Worm (Caenorhabditis elegans): ENCODE measurements around the gene B0244.4.

The B0244.4 gene

DNA sequence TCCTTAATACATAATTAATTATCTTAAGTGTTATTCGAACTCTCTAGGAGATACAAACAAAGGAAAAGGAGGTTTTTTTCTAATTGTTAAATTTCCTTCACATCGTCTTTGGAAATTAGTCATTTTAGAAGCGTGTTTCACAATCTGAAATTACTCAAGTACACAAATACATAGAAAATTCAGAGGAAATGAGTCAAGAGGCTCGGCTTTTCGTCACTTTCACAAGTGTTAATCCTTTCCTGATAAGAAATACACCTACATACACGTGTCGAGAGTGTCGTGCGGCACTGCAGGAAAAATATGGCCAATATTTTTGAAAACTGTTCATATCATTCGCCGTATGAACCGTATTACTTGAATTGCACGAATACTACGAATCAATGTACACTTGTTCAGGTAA, at the start of gene B0244.4:
TSS of gene B0244.4 (plus strand) at position 301 of the 400 bp plus-strand sequence.
- no peak for TF ChIP-seq unc-62 (GFP tag; optimal IDR thresholded peaks at IDR 0.05)

DNA sequence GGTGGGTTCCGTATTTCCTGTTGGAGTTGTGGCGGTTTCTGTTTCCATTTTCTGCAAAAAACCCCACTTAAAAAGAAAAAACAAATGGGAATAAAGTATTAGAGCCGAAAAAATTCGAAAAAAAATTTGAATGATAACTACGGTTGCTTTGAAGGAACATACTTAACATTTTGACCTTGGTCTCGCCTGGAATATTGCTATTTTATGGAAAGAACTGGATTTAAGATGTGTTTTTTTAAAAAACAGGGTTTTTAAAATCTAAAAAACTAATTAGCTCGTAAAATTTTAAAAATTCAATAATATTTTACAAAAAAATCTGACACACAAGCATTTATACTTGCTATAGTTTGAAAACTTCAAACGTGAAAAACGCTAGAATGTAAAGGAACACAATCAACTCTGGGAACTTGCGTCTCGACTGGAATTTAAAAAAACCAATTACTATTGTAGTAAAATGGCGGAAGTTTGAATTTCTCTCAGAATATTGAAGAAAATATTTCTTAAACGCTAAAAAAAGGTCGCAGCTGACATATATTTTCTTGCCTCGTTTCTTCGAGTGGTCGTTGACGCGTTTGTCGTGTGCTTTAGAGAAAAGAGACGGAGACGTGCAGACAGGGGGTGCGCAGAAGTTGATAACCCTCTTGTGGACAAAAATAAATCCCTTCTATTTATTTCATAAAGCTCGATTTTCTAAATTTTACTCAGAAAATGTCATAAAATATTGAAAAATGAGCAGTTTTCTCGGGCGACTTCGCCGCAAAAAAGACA, 49.1 kb upstream of the B0244.4 start, which contains the start of the genes lgg-3 and rgs-5:
TSS of gene lgg-3 (minus strand) at position 51 of the 768 bp plus-strand sequence.
TSS of gene rgs-5 (plus strand) at position 593 of the 768 bp plus-strand sequence.
- TF ChIP-seq unc-62 (GFP tag; optimal IDR thresholded peaks at IDR 0.05): no peak

DNA sequence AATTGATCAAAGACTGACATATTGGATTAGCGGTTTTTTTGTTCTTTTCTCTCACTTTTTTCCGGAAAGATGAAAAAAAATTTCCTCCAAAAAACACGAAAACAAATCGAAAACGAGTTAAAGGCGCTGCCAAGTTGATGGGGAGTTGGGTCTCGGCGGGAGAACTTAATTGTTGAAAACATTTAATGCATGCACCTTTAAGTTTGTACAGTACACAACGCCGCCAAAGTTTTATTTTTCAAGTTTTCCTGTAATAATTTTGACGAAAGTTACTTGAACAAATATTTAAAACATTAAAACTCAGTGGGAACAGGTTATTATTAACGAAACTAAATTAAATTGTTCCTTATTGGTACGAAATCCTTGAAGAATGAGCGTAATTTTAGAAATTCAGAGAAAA, 45.8 kb upstream of the B0244.4 start:
- TF ChIP-seq unc-62 (GFP tag; optimal IDR thresholded peaks at IDR 0.05): no peak

DNA sequence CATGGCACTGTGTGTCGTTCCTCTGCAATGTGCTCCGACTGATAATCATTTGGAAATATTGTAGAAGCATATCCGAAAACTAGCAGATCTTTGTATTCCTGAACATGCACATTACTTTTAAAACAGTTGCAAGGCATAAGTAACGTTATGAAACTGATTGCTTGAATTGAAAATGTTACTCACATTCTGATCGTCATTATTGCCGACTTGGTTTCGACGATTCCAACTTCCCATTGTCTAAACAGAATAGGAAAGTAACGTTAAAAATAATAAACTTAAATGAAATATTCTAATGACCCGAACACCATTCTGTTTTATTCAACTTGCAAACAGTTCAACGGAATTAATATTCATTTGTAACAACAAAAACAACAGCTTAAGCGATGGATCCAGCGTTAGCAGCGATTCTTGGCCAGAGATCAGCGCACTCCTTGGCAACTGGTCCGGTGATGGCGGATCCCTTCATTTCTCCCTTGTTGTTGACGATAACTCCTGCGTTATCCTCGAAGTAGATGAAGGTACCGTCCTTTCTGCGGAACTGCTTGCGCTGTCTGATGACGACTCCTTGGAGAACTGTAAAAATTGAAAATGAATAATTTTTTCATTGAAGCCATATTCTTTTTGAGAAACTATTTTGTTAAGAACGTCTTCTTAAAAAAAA, 41.9 kb upstream of the B0244.4 start, which contains the start of gene swp-1:
TSS of gene swp-1 (minus strand) at position 298 of the 661 bp plus-strand sequence.
- no peak for TF ChIP-seq unc-62 (GFP tag; optimal IDR thresholded peaks at IDR 0.05)

DNA sequence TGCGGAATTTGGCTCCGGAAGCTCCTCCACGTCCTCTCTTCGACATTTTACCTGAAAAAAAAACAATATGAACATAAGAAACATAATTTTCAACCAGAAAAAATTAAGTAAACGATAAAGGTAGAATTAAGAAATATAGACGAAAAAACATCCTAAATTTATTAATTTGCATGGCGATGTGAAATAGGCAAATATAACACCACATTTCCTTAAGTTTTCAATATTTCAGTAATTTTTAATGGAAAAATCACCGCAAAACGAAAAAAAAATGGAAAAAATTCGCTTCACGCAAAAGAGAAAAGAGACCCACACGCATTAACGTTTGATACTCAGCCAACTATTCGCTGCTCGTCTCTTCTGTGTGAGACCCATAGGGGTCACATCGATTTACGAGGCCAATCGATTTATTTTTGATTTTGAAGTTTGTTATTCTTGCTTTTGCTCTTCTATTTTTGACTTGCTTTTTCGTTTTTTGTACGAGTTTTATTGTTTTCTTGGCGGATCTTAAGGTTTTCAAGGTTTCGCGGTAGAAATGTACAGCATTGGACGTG, 41.1 kb upstream of the B0244.4 start, which contains the start of gene rpl-23:
TSS of gene rpl-23 (minus strand) at position 51 of the 551 bp plus-strand sequence.
- no peak for TF ChIP-seq unc-62 (GFP tag; optimal IDR thresholded peaks at IDR 0.05)

DNA sequence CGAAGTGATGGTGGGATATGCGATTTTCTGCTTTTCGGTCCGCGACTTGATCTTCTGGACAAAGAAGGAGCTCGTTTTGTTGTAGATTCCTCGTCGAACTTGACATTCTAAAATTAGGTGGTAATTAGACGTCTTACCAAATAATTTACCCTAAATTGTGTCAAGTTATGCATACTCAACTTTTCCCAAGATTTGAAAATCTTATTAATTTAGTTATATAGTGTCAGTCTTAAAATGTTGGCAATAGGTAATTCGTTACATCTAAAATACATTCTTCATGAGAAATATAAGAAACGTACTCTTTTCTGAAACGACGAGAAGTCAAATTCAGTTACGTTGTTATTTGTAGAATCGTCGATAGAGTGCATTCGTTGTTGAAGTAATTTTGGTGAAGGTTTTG, 39.7 kb upstream of the B0244.4 start:
- no peak for TF ChIP-seq unc-62 (GFP tag; optimal IDR thresholded peaks at IDR 0.05)

DNA sequence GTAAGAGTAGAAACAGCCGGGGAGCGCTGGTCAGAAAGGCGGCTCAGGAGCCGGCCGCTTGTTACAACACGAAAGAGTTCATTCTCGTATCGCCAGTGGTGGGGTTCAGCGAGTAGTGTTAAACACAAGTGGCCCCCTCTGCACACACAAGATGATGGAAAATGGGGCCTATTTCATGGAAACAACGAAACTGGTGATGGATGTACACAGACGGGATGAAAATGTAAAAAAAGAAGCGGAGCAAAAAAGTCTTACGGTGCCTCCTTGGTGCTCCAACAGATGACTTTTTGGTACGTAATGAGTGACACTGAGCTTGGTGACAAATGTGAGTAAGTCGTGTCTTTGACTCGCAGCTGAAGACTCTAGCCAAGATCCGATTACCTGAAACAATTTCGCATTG, 39.3 kb upstream of the B0244.4 start:
- TF ChIP-seq unc-62 (GFP tag; optimal IDR thresholded peaks at IDR 0.05): no peak

DNA sequence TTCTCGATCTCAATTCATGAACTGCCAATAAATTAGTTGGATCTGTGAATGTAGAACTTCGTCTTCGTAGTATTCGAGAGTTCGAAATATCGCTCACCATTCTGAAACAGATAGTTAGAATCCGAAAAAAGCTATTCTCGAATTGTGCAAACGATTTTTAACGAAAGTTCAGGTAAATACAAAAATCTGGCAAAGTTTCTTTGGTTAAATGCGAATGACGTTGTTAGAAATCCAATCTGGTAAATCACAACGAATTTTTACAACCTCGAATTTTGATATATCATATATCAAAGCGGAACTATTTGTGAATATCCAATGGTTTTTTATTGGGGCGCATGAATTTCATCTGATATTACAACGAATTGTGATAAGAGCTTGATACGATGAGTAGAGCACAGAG, 38.1 kb upstream of the B0244.4 start, which contains the start of gene hpo-28:
TSS of gene hpo-28 (minus strand) at position 101 of the 400 bp plus-strand sequence.
- TF ChIP-seq unc-62 (GFP tag; optimal IDR thresholded peaks at IDR 0.05): no peak

DNA sequence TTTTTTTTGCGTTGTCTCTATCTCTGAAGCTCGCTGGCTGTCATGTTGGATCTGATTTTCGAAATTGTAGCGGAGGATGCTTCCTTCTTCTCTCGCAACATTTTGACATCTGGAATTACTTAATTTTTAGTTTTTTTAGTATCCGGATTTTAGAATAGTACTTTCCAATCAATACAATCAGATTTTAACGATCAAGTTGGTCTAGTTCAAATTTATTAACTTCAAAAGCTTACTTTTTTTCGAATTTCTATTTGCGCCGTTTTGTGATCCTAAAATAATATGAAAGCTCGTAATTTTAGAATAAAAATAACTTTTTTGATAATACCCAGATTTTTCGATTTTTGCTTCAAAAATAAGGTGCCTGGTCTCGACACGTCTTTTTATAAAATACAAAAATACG, 37.2 kb upstream of the B0244.4 start, which contains the start of gene B0336.12:
TSS of gene B0336.12 (minus strand) at position 101 of the 400 bp plus-strand sequence.
- no peak for TF ChIP-seq unc-62 (GFP tag; optimal IDR thresholded peaks at IDR 0.05)

DNA sequence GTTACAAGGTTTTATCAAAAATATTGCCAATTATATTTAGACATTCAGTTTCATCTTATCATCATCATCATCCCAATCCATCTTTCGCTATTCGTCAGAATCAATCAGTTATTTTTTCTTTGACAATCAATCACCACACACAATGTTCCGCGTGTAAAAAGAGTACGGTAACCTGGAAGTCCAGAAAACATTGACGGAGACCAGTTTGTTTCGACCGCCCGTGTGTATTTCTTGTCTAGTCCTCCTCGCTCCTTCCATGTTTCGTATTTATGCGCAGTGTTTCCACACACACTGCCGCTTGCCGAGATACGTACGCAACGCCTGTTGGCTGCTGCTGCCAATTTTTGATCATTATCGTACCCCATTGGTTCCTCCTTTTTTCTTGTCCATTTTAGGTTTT, 36.6 kb upstream of the B0244.4 start:
- TF ChIP-seq unc-62 (GFP tag; optimal IDR thresholded peaks at IDR 0.05): no peak

DNA sequence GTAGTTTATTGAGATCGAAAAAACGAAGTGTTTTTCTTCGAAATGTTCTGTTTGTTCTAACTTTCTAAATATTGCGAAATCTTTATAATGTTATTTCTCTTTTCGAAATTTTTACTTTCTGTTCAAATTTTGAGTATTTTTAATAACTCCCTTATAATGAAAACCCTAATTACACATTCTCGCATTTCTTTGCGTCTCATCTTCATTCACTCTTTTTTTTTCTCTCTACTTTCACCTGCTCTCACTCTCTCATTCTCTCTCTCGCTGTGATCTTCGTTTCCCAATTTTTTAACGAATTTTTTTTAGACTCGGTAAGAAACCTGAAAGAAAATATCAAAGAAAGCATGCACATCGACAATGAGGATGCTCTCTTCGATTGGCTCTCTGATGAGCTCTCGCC, 36.0 kb upstream of the B0244.4 start, which contains the start of gene rbm-26:
TSS of gene rbm-26 (plus strand) at position 301 of the 400 bp plus-strand sequence.
- no peak for TF ChIP-seq unc-62 (GFP tag; optimal IDR thresholded peaks at IDR 0.05)

DNA sequence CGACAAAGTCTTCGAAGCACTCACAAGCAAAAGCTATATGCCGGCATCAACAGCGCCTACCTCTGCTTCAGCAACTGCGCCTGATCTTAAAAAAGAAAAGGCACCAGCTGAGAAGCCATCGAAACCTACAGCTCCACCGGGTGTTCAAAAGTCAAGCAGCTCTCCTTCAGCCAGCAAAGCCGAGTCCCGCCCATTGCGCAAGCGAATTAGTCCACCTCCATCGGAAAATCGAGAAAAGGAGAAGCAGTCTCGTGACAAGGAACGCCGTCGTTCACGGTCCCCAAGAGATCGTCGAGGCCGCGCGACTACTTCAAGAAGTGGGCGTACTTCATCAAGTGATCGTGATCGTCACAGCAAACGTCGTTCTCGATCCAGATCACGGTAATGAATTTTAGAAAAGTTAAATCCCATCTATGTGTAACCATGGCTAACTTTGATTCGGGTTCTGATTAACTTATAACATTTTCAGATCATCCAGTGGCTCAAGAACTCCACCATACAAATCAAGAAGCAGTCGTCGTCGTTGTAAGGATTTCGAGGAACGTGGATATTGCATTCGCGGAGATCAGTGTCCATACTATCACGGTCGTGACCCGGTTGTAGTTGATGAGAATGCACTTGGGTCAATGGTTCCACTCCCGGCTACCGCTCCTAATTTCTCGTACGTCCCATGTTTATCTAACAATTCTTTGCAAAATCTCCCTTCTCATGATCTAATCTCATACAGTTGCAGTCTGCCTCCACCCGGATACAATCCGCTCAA, 35.2 kb upstream of the B0244.4 start:
- no peak for TF ChIP-seq unc-62 (GFP tag; optimal IDR thresholded peaks at IDR 0.05)

DNA sequence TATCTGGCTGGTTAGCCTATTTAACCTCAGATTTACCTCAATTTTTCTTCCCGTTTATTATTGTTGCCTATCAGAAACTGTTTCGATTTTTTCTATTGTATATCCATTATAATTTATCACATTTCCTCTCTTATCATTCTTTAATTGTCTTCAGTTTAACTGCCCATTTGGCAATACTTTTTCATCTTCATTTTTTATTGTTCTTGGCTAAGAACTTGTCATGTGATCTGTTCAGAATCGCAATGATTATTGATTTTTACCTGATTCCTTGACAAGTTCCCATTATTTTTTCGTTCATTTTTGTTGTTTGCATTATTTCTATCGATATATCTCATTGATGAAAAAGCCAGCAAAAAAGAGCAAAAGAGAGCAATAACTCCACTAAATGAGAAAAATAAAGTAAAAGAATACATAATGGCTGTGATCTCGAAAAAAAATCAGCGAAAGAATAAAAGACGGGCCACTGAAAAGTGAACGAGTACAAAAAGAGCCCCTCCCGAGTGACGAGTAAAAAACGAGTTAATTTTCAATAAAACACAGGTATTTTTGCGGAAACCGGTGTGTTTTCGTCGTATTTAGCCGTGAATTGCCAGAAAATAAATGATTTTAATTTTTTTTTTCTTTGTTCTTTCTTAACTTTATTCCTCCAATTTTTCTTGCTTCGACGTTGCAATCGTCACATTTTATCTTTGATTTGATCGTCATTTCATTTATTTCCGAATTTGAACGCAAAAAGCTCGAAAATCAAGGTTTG, 32.9 kb upstream of the B0244.4 start, which contains the start of gene arf-1:
TSS of gene arf-1 (plus strand) at position 657 of the 754 bp plus-strand sequence.
- TF ChIP-seq unc-62 (GFP tag; optimal IDR thresholded peaks at IDR 0.05): no peak

DNA sequence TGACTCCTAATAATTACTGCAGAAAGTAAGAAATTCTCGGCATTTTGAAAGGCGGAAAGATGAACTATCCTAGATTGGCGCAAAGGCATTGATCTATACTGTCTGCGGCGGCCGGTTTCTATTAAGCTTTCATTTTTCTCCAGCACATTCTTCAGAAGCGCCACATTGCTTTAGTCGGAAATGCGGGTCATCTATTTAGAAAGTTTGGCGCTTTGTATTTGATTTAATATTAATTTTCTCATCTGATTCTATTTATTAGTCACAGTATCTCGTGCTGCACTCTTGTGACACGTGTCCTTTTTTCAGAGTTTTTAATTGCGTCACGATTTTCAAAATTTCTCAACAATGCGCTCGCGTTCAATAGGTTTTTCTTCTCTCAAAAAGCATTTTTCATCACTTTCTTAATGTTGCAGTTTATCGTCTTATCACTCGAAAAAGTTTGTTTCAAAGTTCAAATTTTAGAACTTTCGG, 32.3 kb upstream of the B0244.4 start:
- no peak for TF ChIP-seq unc-62 (GFP tag; optimal IDR thresholded peaks at IDR 0.05)

DNA sequence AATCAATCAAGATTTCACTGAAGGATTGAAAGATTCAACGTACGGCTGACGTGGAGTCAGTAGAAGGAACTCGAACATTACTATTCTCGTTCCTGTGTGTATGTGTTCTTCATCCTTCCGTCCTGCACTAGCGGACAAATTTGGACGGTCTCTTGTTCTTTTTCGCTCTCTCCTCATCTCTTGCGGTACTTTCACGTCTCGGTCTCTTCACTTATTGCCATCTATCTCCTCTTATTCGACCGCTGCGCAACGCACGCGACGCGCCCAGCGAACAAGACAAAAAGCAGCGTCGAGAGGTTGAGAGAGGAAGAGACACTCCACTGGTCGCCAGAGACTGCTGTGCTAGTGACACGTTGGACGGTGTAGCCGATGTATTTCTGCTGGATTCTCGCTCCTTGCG, 31.8 kb upstream of the B0244.4 start:
- no peak for TF ChIP-seq unc-62 (GFP tag; optimal IDR thresholded peaks at IDR 0.05)
